Fruit fly (Drosophila melanogaster): Measurements from ENCODE around the gene CG34427.

CG34427 gene

dm6 chr3L:8822881-8823435, 18.4 kb downstream of the CG34427 start:
- TF ChIP-seq CG34367 (tag; optimal IDR thresholded peaks at IDR 0.05) (no peak), CG12605 (GFP tag; IDR thresholded peaks at IDR 0.05) (no peak), CG13204 (GFP tag; optimal IDR thresholded peaks at IDR 0.05) (peak; percentile 60), CG9948 (tag; optimal IDR thresholded peaks at IDR 0.05) (no peak), CG8159 (tag; optimal IDR thresholded peaks at IDR 0.05) (no peak), EcR (GFP tag; optimal IDR thresholded peaks at IDR 0.05) (peak; percentile 81), Pif1A (GFP tag; optimal IDR thresholded peaks at IDR 0.05) (no peak), Ets98B (GFP tag; IDR thresholded peaks at IDR 0.05) (no peak), fd96Ca (GFP tag; IDR thresholded peaks at IDR 0.05) (0 out of 3 replicates have a peak, but pooled peaks have one; percentile 8)

DNA sequence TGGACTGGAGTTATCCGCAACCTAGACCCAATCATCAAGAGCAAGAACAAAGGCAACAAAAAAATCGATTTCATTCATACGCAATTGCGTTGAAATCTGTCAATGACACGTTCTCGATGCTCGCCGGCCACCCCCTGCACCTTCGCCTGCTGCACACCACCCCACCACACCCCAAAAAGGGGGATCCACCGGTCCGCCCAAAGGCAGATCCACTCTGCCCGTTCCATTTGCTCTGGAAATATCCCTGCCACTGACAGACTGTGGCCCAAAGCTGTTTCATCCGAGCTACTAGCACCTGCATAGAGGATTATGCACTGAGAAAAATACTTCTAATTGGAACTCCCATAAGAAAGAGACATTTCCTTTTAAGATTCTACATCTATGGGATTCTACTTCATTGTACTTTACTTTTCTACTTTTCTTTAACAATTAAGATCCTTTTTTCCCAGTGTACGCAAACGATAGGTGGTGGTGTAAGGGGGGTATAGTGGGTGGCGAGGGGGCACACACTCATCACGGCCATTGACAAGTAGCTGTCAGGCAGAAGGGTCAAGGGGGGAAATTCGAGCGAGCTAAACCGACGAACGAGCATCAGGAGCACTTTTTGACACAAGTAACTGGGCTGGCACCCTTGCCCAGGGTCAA, 19.3 kb downstream of the CG34427 start:
- TF ChIP-seq CG10348 (GFP tag; IDR thresholded peaks at IDR 0.05) (no peak), EcR (GFP tag; optimal IDR thresholded peaks at IDR 0.05) (peak; percentile 40), CG13204 (GFP tag; optimal IDR thresholded peaks at IDR 0.05) (peak; percentile 77), Pif1A (GFP tag; optimal IDR thresholded peaks at IDR 0.05) (peak; percentile 47), CG4496 (GFP tag; IDR thresholded peaks at IDR 0.05) (peak; percentile 76; the same call in 2 of the 3 replicates), D1 (tag; optimal IDR thresholded peaks at IDR 0.05) (peak; percentile 22), Pif1B (GFP tag; optimal IDR thresholded peaks at IDR 0.05) (peak; percentile 68), CG8301 (tag; optimal IDR thresholded peaks at IDR 0.05) (peak; percentile 28), rn (GFP tag; IDR thresholded peaks at IDR 0.05) (peak; percentile 27; the same call in 1 of the 2 replicates), Snoo (tag; optimal IDR thresholded peaks at IDR 0.05) (peak; percentile 53), CG9948 (tag; optimal IDR thresholded peaks at IDR 0.05) (peak; percentile 75), CG32121 (GFP tag; IDR thresholded peaks at IDR 0.05) (no peak), CG17806 (tag; optimal IDR thresholded peaks at IDR 0.05) (peak; percentile 68), gl (tag; optimal IDR thresholded peaks at IDR 0.05) (peak; percentile 26), CG14655 (GFP tag; optimal IDR thresholded peaks at IDR 0.05) (peak; percentile 68), CG15710 (tag; optimal IDR thresholded peaks at IDR 0.05) (peak; percentile 84), fd96Ca (GFP tag; IDR thresholded peaks at IDR 0.05) (0 out of 3 replicates have a peak, but pooled peaks have one; percentile 5), CG12605 (GFP tag; IDR thresholded peaks at IDR 0.05) (peak; percentile 42; the same call in 1 of the 2 replicates), Ets98B (GFP tag; IDR thresholded peaks at IDR 0.05) (no peak), CG8159 (tag; optimal IDR thresholded peaks at IDR 0.05) (peak; percentile 84), CG34367 (tag; optimal IDR thresholded peaks at IDR 0.05) (peak; percentile 84)

DNA sequence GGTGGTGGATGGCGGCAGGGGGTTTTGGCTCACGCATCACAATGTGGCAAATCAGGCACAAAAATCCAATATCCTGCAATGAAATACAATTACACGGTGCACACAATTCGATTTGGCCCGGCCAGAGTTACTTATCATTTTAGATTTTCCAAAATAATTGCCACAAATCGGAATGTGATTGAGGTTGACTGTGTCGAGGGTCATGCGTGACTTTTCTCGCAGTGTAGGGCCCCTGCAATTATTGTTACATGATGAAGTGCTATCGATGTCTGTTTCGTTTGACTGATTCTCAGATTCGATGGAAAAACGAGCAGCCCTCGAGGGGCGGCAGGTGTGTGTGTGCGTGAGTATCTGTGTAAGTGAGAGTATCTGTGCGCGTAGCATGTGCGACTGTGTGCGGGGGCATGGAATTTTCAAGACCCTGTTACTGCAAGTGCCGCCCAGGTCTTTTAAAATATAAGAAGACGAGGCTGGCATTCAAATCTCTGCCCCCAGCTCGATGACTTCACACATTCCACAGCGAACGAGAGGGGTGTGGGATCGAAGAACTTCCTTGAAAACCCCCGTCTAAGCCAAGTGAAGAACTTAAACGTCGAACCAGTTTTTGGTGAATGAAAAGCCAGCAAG, 20.0 kb downstream of the CG34427 start:
- TF ChIP-seq EcR (GFP tag; optimal IDR thresholded peaks at IDR 0.05) = no peak
- no peak for TF ChIP-seq Ets98B (GFP tag; IDR thresholded peaks at IDR 0.05)
- TF ChIP-seq CG8301 (tag; optimal IDR thresholded peaks at IDR 0.05) = no peak
- no peak for TF ChIP-seq CG32121 (GFP tag; IDR thresholded peaks at IDR 0.05)
- TF ChIP-seq CG13204 (GFP tag; optimal IDR thresholded peaks at IDR 0.05) = no peak
- no peak for TF ChIP-seq Pif1A (GFP tag; optimal IDR thresholded peaks at IDR 0.05)
- TF ChIP-seq CG8159 (tag; optimal IDR thresholded peaks at IDR 0.05) = no peak

- TF ChIP-seq Ets98B (GFP tag; IDR thresholded peaks at IDR 0.05) (no peak), CG15710 (tag; optimal IDR thresholded peaks at IDR 0.05) (peak; percentile 31), CG17806 (tag; optimal IDR thresholded peaks at IDR 0.05) (no peak), CG8301 (tag; optimal IDR thresholded peaks at IDR 0.05) (no peak), CG4496 (GFP tag; IDR thresholded peaks at IDR 0.05) (peak; percentile 58; the same call in 2 of the 3 replicates), Pif1B (GFP tag; optimal IDR thresholded peaks at IDR 0.05) (peak; percentile 32), CG12605 (GFP tag; IDR thresholded peaks at IDR 0.05) (no peak), CG8159 (tag; optimal IDR thresholded peaks at IDR 0.05) (peak; percentile 8), CG14655 (GFP tag; optimal IDR thresholded peaks at IDR 0.05) (peak; percentile 9), CG10348 (GFP tag; IDR thresholded peaks at IDR 0.05) (no peak), CG34367 (tag; optimal IDR thresholded peaks at IDR 0.05) (peak; percentile 11), Snoo (tag; optimal IDR thresholded peaks at IDR 0.05) (no peak), CG9948 (tag; optimal IDR thresholded peaks at IDR 0.05) (peak; percentile 28), CG13204 (GFP tag; optimal IDR thresholded peaks at IDR 0.05) (peak; percentile 37), gl (tag; optimal IDR thresholded peaks at IDR 0.05) (peak; percentile 47), EcR (GFP tag; optimal IDR thresholded peaks at IDR 0.05) (peak; percentile 28), Pif1A (GFP tag; optimal IDR thresholded peaks at IDR 0.05) (peak; percentile 6)
Measured at dm6 chr3L:8825030-8825407, 20.5 kb downstream of the CG34427 start.

dm6 chr3L:8825560-8825959, 21.0 kb downstream of the CG34427 start:
- TF ChIP-seq Pif1A (GFP tag; optimal IDR thresholded peaks at IDR 0.05) = no peak
- no peak for TF ChIP-seq CG17806 (tag; optimal IDR thresholded peaks at IDR 0.05)
- TF ChIP-seq fd96Ca (GFP tag; IDR thresholded peaks at IDR 0.05) = no peak
- no peak for TF ChIP-seq Snoo (tag; optimal IDR thresholded peaks at IDR 0.05)
- no peak for TF ChIP-seq Ets98B (GFP tag; IDR thresholded peaks at IDR 0.05)
- TF ChIP-seq EcR (GFP tag; optimal IDR thresholded peaks at IDR 0.05) = no peak
- TF ChIP-seq gl (tag; optimal IDR thresholded peaks at IDR 0.05) = no peak
- no peak for TF ChIP-seq Pif1B (GFP tag; optimal IDR thresholded peaks at IDR 0.05)
- no peak for TF ChIP-seq CG15710 (tag; optimal IDR thresholded peaks at IDR 0.05)
- TF ChIP-seq CG10348 (GFP tag; IDR thresholded peaks at IDR 0.05) = no peak
- no peak for TF ChIP-seq rn (GFP tag; IDR thresholded peaks at IDR 0.05)
- no peak for TF ChIP-seq CG8159 (tag; optimal IDR thresholded peaks at IDR 0.05)
- TF ChIP-seq CG32121 (GFP tag; IDR thresholded peaks at IDR 0.05) = no peak
